Worm (Caenorhabditis elegans): ENCODE data around the gene M04C3.2.

M04C3.2 gene

DNA sequence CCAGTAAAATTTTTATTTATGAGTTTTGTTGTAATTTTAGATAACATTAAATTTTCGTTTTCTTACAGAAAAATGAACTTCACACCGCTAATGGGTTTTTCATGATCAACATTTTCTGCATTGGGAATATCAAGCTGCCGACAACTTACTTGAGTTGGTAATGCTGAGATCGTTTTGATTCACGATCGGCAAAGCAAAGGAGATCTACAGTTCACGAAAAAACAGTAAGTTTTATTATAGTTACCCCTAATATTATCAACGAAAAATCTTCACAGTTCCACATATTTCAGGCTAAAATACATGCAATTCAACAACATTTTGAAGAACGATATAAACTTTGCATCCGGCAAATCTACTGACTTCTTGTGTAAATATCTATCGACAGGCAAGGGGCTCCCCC is 33.8 kb upstream of the M04C3.2 start, which contains the start of gene Y43F8B.22:
Gene Y43F8B.22, plus strand, starts transcription at position 301 of the 400 bp plus-strand sequence.
- TF ChIP-seq spr-3 (GFP tag; optimal IDR thresholded peaks at IDR 0.05): no peak
- TF ChIP-seq aha-1 (tag): peak; percentile 68

DNA sequence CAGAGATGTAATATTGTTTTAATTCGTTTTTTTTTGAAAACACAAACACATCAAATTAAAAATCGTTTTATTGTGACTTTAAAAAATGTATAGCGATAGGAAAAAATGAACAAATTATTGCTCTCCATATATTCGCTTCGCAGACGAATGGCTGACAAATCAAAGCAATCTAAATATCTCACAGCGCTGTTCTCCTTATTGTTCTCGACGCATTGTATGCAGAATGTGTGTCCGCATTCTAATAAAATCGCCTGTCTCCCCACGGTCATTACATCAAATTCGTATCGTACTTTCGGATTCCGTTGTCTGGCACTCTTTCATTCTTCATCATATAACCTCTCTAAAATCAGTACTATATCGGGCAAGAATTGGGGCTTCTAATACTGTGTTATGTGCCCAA is 29.1 kb upstream of the M04C3.2 start, which contains the start of gene Y43F8B.9:
Gene Y43F8B.9, plus strand, starts transcription at position 301 of the 400 bp plus-strand sequence.
- TF ChIP-seq lin-1 (GFP tag; IDR thresholded peaks at IDR 0.05) (no peak), pqm-1 (tag; optimal IDR thresholded peaks at IDR 0.05) (no peak), Y75B8A.6 (GFP tag; IDR thresholded peaks at IDR 0.05) (no peak), nhr-77 (tag; optimal IDR thresholded peaks at IDR 0.05) (no peak), daf-8 (GFP tag; IDR thresholded peaks at IDR 0.05) (no peak), saeg-2 (GFP tag; IDR thresholded peaks at IDR 0.05) (no peak), gei-8 (GFP tag; optimal IDR thresholded peaks at IDR 0.05) (no peak), nhr-41 (GFP tag; IDR thresholded peaks at IDR 0.05) (no peak), madf-5 (GFP tag; IDR thresholded peaks at IDR 0.05) (no peak), dpl-1 (GFP tag; optimal IDR thresholded peaks at IDR 0.05) (no peak)

DNA sequence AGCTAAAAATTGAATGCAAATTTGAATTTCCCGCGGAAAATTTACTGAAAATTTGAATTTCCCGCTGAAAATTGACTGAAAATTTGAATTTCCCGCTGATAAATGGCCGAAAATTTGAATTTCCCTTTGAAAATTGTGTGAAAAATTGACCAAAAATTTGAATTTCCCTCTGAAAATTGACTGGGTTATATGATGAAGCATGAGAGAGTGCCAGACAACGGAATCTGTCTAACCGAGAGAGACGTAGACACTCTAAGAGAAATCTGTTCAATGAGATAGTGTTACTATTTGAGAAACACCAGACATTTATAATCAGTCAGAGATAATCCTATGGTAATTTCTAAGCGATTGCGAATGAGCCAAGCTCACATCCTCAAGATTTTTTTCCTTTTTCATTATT is 28.6 kb upstream of the M04C3.2 start:
- no peak for TF ChIP-seq Y5F2A.4 (GFP tag; optimal IDR thresholded peaks at IDR 0.05)
- no peak for TF ChIP-seq ztf-11 (tag; optimal IDR thresholded peaks at IDR 0.05)
- TF ChIP-seq sdz-12 (GFP tag; optimal IDR thresholded peaks at IDR 0.05): no peak
- TF ChIP-seq madf-5 (GFP tag; IDR thresholded peaks at IDR 0.05): no peak
- TF ChIP-seq vab-7 (GFP tag; IDR thresholded peaks at IDR 0.05): no peak
- no peak for TF ChIP-seq zfp-2 (tag; optimal IDR thresholded peaks at IDR 0.05)
- no peak for TF ChIP-seq fos-1 (tag; optimal IDR thresholded peaks at IDR 0.05)
- TF ChIP-seq lir-3 (tag; optimal IDR thresholded peaks at IDR 0.05): no peak
- TF ChIP-seq nhr-10 (tag; optimal IDR thresholded peaks at IDR 0.05): no peak
- TF ChIP-seq ztf-7 (tag; optimal IDR thresholded peaks at IDR 0.05): no peak
- TF ChIP-seq mxl-2 (GFP tag; conservative IDR thresholded peaks at IDR 0.05): no peak
- TF ChIP-seq nhr-6 (tag; optimal IDR thresholded peaks at IDR 0.05): no peak
- no peak for TF ChIP-seq daf-19 (GFP tag; conservative IDR thresholded peaks at IDR 0.05)
- no peak for TF ChIP-seq dve-1 (tag; optimal IDR thresholded peaks at IDR 0.05; ENCODE audit: insufficient read depth)
- no peak for TF ChIP-seq ZK337.2 (GFP tag; IDR thresholded peaks at IDR 0.05)
- TF ChIP-seq jun-1 (tag; optimal IDR thresholded peaks at IDR 0.05): no peak

DNA sequence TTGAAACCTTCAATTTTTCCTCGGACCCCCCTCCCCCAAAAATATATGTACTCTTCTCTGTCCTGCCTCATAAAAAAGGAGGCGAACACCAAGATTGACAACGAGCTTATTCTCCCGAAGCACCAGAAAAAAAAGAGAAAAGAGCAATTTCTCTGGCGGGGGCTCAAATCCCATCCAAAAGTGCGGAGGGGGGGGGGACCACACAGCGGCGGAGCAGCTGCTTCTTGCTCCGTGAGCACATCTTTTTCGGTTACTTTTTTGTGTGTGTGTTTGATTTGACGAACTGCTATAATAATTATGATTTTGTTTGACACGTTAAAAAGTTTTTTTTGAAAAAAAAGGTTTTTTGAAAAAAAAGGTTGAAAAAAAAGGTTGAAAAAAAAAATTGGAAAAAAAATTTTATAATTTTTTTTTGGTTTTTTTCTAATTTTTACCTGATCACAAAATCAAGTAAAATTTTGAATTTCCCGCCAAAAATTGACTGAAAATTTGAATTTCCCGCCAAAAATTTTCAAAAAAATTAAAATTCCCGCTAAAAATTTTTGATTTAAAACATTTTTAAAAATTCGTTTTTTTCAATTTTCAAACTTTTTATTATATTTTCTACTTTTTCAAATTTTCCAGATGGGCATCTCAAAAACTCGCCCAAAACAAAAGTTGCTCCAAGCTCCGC is 25.3 kb upstream of the M04C3.2 start, which contains the start of gene Y43F8B.10:
Gene Y43F8B.10, plus strand, starts transcription at position 623 of the 673 bp plus-strand sequence.
- TF ChIP-seq nhr-41 (GFP tag; IDR thresholded peaks at IDR 0.05) (no peak), set-16 (GFP tag; IDR thresholded peaks at IDR 0.05) (peak; percentile 52; the same call in 1 of the 2 replicates)

DNA sequence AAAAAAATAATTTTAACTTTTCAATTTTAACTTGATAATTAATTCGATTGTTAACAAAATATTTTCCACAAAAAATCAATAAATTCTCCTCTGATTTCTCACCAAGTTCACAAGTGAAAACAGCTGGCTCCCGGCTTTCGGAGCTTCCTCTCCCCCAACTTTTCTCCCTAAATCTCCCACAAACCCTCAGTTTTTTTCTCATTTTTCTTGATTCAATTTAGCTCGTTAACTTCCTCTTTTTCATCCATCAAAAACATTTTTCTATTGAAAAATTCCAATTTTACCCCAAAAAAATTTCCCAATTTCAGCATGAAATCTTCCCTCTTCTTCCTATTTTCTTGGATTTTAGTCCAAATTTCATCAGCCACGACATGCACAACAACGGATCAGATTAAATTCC is 21.7 kb upstream of the M04C3.2 start, which contains the start of gene Y43F8B.11:
Gene Y43F8B.11, plus strand, starts transcription at position 301 of the 400 bp plus-strand sequence.
- TF ChIP-seq aha-1 (tag) (peak; percentile 62), ctbp-1 (GFP tag; IDR thresholded peaks at IDR 0.05) (no peak)

DNA sequence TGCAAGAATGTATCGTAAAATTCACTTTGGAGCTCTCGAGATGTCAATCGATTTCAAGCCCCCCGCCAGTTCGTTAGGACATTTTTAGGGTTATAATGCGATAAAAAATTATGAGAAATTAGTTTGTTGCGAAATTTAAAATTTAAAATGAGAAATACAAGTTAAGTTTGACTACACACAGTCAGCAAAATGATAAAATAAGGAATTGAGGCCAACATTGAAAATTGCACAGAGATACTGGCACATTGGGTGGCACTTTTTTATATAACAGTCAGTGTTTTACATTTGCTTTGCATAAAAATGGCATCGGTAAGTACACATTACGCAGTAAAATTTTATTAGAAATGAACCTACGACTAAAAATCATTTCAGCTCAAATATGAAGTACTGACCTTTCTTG is 19.4 kb upstream of the M04C3.2 start, which contains the start of gene Y43F8B.12:
Gene Y43F8B.12, plus strand, starts transcription at position 301 of the 400 bp plus-strand sequence.
- TF ChIP-seq Y48G9A.11 (GFP tag; IDR thresholded peaks at IDR 0.05) (no peak), snpc-4 (tag; optimal IDR thresholded peaks at IDR 0.05) (no peak), tag-97 (GFP tag; IDR thresholded peaks at IDR 0.05) (no peak), egl-27 (tag; optimal IDR thresholded peaks at IDR 0.05) (no peak)
